Worm (Caenorhabditis elegans): ENCODE results near the gene F46H5.4.

Gene F46H5.4

ce11 chrX:7220209-7220608 lies 34.2 kb downstream of the F46H5.4 start:
- peak; percentile 33; the same call in 1 of the 2 replicates for TF ChIP-seq nfyb-1 (GFP tag; IDR thresholded peaks at IDR 0.05)
- TF ChIP-seq die-1 (tag; optimal IDR thresholded peaks at IDR 0.05): no peak

- TF ChIP-seq F23B12.7 (tag; optimal IDR thresholded peaks at IDR 0.05; ENCODE audit: insufficient read depth) (no peak), mel-28 (tag; optimal IDR thresholded peaks at IDR 0.05; ENCODE audit: borderline replicate concordance) (no peak), tbx-9 (tag; optimal IDR thresholded peaks at IDR 0.05; ENCODE audit: borderline replicate concordance) (no peak), D2030.7 (GFP tag; IDR thresholded peaks at IDR 0.05) (no peak), F37B4.10 (GFP tag; IDR thresholded peaks at IDR 0.05) (no peak), ama-1 (optimal IDR thresholded peaks at IDR 0.05) (no peak), ama-1 (GFP tag; optimal IDR thresholded peaks at IDR 0.05) (no peak), ekl-4 (GFP tag; IDR thresholded peaks at IDR 0.05) (peak; percentile 23; the same call in 1 of the 2 replicates), zim-3 (tag; optimal IDR thresholded peaks at IDR 0.05) (peak; percentile 63), dox-1 (GFP tag; IDR thresholded peaks at IDR 0.05) (0 out of 2 replicates have a peak, but pooled peaks have one; percentile 10), lin-35 (GFP tag; optimal IDR thresholded peaks at IDR 0.05) (no peak), K12H6.12 (tag; optimal IDR thresholded peaks at IDR 0.05) (peak; percentile 50), gei-17 (GFP tag; optimal IDR thresholded peaks at IDR 0.05) (no peak), B0261.1 (tag; optimal IDR thresholded peaks at IDR 0.05) (no peak), egrh-3 (GFP tag; IDR thresholded peaks at IDR 0.05) (peak; percentile 76; the same call in 1 of the 2 replicates), ceh-27 (GFP tag; optimal IDR thresholded peaks at IDR 0.05) (no peak), Y53G8AR.9 (GFP tag; conservative IDR thresholded peaks at IDR 0.05) (no peak), zfh-2 (GFP tag; conservative IDR thresholded peaks at IDR 0.05) (peak; percentile 84), lin-26 (GFP tag; IDR thresholded peaks at IDR 0.05) (0 out of 2 replicates have a peak, but pooled peaks have one; percentile 16), nfyb-1 (GFP tag; IDR thresholded peaks at IDR 0.05) (0 out of 2 replicates have a peak, but pooled peaks have one; percentile 25), attf-6 (GFP tag; IDR thresholded peaks at IDR 0.05) (no peak), fkh-3 (tag; optimal IDR thresholded peaks at IDR 0.05) (no peak), nhr-90 (tag; optimal IDR thresholded peaks at IDR 0.05) (no peak), ztf-18 (tag; optimal IDR thresholded peaks at IDR 0.05) (no peak), Y79H2A.3 (GFP tag; conservative IDR thresholded peaks at IDR 0.05) (no peak), attf-5 (GFP tag; optimal IDR thresholded peaks at IDR 0.05) (no peak), C06A6.2 (GFP tag; conservative IDR thresholded peaks at IDR 0.05) (no peak), tbp1 (GFP tag; optimal IDR thresholded peaks at IDR 0.05) (no peak), hlh-12 (tag; optimal IDR thresholded peaks at IDR 0.05) (no peak), F33H1.4 (GFP tag; IDR thresholded peaks at IDR 0.05) (no peak), chd-7 (tag; optimal IDR thresholded peaks at IDR 0.05) (peak; percentile 8)
These were observed 36.5 kb downstream of the F46H5.4 start, which contains the start of gene syd-9 for ce11 chrX:7217704-7218479. Gene syd-9 (plus strand): TSS chrX:7218097.

DNA sequence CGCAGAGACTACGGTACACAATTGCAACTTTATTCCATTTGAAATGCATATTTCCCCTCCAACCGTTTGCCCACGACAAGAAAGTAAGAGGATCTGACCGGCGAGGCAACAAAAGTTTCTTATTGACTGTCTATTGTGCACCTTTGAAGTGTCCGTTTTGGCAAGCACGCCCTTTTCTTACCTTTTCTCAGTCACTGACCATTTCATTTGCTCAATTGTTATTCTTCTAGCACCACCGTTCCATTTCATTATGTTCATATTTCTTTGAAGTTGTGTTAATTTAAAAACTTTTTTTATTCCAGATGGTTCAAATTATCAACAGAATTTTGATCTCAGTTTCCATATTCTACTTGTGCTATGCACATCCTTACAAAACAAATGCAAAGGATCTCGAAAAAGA lies 43.0 kb downstream of the F46H5.4 start, which contains the start of gene spp-22:
Gene spp-22 (plus strand): TSS at position 301 of the 400 bp plus-strand sequence.
- TF ChIP-seq egl-18 (GFP tag; IDR thresholded peaks at IDR 0.05) (no peak), F52B5.7 (tag; optimal IDR thresholded peaks at IDR 0.05) (no peak), C06A6.2 (GFP tag; conservative IDR thresholded peaks at IDR 0.05) (no peak), nhr-80 (tag; optimal IDR thresholded peaks at IDR 0.05) (no peak), let-607 (tag; optimal IDR thresholded peaks at IDR 0.05) (no peak), dpff-1 (tag; optimal IDR thresholded peaks at IDR 0.05) (no peak), ets-4 (GFP tag; optimal IDR thresholded peaks at IDR 0.05) (no peak), unc-62 (GFP tag; optimal IDR thresholded peaks at IDR 0.05) (no peak), B0261.1 (tag; optimal IDR thresholded peaks at IDR 0.05) (no peak), akir-1 (GFP tag; optimal IDR thresholded peaks at IDR 0.05) (no peak), madf-6 (GFP tag; IDR thresholded peaks at IDR 0.05) (no peak)
